Worm (Caenorhabditis elegans) whole organism, young adult: ENCODE measurements around the gene rpl-29.

Experiments used
- D2030.7 ChIP-seq: fragments of 200-800 bp; sonication (Bioruptor generic); IDR thresholded peaks from 2 replicates; pipeline ENCODE4 v1.3.6; 2022; ENCODE audit warnings: missing genetic modification reagents, missing genetic modification characterization, missing compliant biosample characterization
- F10E7.11 ChIP-seq: sonication (generic microtip); optimal IDR thresholded peaks from 2 replicates; lab custom pipeline; 2017; ENCODE audit warnings: mild to moderate bottlenecking, missing genetic modification characterization, moderate library complexity, missing compliant biosample characterization
- F22D6.2 ChIP-seq: sonication (generic microtip); optimal IDR thresholded peaks from 2 replicates; lab custom pipeline; 2016; ENCODE audit warnings: mild to moderate bottlenecking, missing genetic modification characterization, missing compliant biosample characterization
- F23B12.7 ChIP-seq: sonication (generic microtip); optimal IDR thresholded peaks from 2 replicates; lab custom pipeline; 2017; ENCODE audit warnings: missing genetic modification characterization, mild to moderate bottlenecking, missing compliant biosample characterization, antibody characterized with exemption, moderate library complexity; ENCODE audit not compliant: insufficient read depth
- F37B4.10 ChIP-seq: fragments of 200-800 bp; sonication (Bioruptor generic); IDR thresholded peaks from 2 replicates; pipeline ENCODE4 v1.3.6; 2022; ENCODE audit warnings: missing genetic modification characterization, missing compliant biosample characterization
- F49E8.2 ChIP-seq: sonication (generic microtip); optimal IDR thresholded peaks from 3 replicates; lab custom pipeline; 2017; ENCODE audit warnings: missing genetic modification characterization, mild to moderate bottlenecking, missing compliant biosample characterization, antibody characterized with exemption, moderate library complexity; ENCODE audit not compliant: insufficient read depth
- F57A8.1 ChIP-seq: fragments of 200-800 bp; sonication (Bioruptor generic); optimal IDR thresholded peaks from 2 replicates; lab custom pipeline; 2018; ENCODE audit warnings: mild to moderate bottlenecking, missing genetic modification characterization, moderate library complexity, missing compliant biosample characterization
- F57C9.4 ChIP-seq: sonication (generic microtip); optimal IDR thresholded peaks from 2 replicates; lab custom pipeline; 2017; ENCODE audit warnings: mild to moderate bottlenecking, missing genetic modification characterization, missing compliant biosample characterization
- T07F8.4 ChIP-seq: sonication (generic microtip); optimal IDR thresholded peaks from 2 replicates; lab custom pipeline; 2016; ENCODE audit warnings: mild to moderate bottlenecking, missing genetic modification characterization, moderate library complexity, missing compliant biosample characterization
- T26A5.8 ChIP-seq: sonication (generic microtip); optimal IDR thresholded peaks from 2 replicates; lab custom pipeline; 2016; ENCODE audit warnings: missing genetic modification characterization, missing compliant biosample characterization
- Y67H2A.10 ChIP-seq: fragments of 200-800 bp; sonication (Bioruptor generic); conservative IDR thresholded peaks from 2 replicates; pipeline ENCODE4 v1.3.6; 2022; ENCODE audit warnings: missing genetic modification reagents, missing genetic modification characterization, missing compliant biosample characterization
- Y79H2A.3 ChIP-seq: fragments of 200-800 bp; sonication (Bioruptor generic); conservative IDR thresholded peaks from 2 replicates; pipeline ENCODE4 v1.3.6; 2022; ENCODE audit warnings: missing genetic modification reagents, missing genetic modification characterization, missing compliant biosample characterization
- ZK185.1 ChIP-seq: sonication (generic microtip); optimal IDR thresholded peaks from 2 replicates; lab custom pipeline; 2016; ENCODE audit warnings: mild to moderate bottlenecking, missing genetic modification characterization, missing compliant biosample characterization; ENCODE audit not compliant: poor library complexity, severe bottlenecking
- athp-1 ChIP-seq: sonication (generic microtip); optimal IDR thresholded peaks from 2 replicates; lab custom pipeline; 2017; ENCODE audit warnings: mild to moderate bottlenecking, missing genetic modification characterization, missing compliant biosample characterization
- attf-3 ChIP-seq: fragments of 200-800 bp; sonication (Bioruptor generic); conservative IDR thresholded peaks from 2 replicates; pipeline ENCODE4 v1.3.6; 2022; ENCODE audit warnings: missing genetic modification reagents, missing genetic modification characterization, missing compliant biosample characterization
- ccch-3 ChIP-seq: fragments of 200-800 bp; sonication (Bioruptor generic); optimal IDR thresholded peaks from 2 replicates; lab custom pipeline; 2018; ENCODE audit warnings: mild to moderate bottlenecking, missing genetic modification characterization, missing compliant biosample characterization
- ceh-40 ChIP-seq: fragments of 200-800 bp; sonication (Bioruptor generic); IDR thresholded peaks from 2 replicates; pipeline ENCODE4 v1.3.6; 2022; ENCODE audit warnings: missing genetic modification characterization, missing compliant biosample characterization
- ceh-91 ChIP-seq: fragments of 200-800 bp; sonication (Bioruptor generic); IDR thresholded peaks from 2 replicates; pipeline ENCODE4 v1.3.6; 2022; ENCODE audit warnings: missing genetic modification reagents, missing genetic modification characterization, missing compliant biosample characterization
- dpl-1 ChIP-seq: fragments of 150-350 bp; optimal IDR thresholded peaks from 2 replicates; lab custom pipeline; 2014; ENCODE audit warnings: missing biosample characterization, missing genetic modification reagents, missing genetic modification characterization
- efl-1 ChIP-seq: fragments of 150-350 bp; optimal IDR thresholded peaks from 2 replicates; lab custom pipeline; 2014; ENCODE audit warnings: missing biosample characterization, missing genetic modification reagents, missing genetic modification characterization
- egl-18 ChIP-seq: fragments of 200-800 bp; sonication (Bioruptor generic); IDR thresholded peaks from 2 replicates; pipeline ENCODE4 v1.3.6; 2022; ENCODE audit warnings: missing genetic modification reagents, missing genetic modification characterization, missing compliant biosample characterization
- ekl-4 ChIP-seq: fragments of 200-800 bp; sonication (Bioruptor generic); IDR thresholded peaks from 2 replicates; pipeline ENCODE4 v1.3.6; 2022; ENCODE audit warnings: missing genetic modification reagents, missing genetic modification characterization, missing compliant biosample characterization
- fkh-3 ChIP-seq: sonication (generic microtip); optimal IDR thresholded peaks from 2 replicates; lab custom pipeline; 2016; ENCODE audit warnings: mild to moderate bottlenecking, missing genetic modification characterization, missing compliant biosample characterization
- gei-17 ChIP-seq: fragments of 200-800 bp; sonication (Bioruptor generic); optimal IDR thresholded peaks from 2 replicates; lab custom pipeline; 2018; ENCODE audit warnings: mild to moderate bottlenecking, missing genetic modification characterization, missing compliant biosample characterization
- him-1 ChIP-seq: sonication (generic microtip); optimal IDR thresholded peaks from 2 replicates; lab custom pipeline; 2016; ENCODE audit warnings: missing genotype, missing genetic modification reagents, missing genetic modification characterization, missing compliant biosample characterization
- hlh-12 ChIP-seq: sonication (generic microtip); optimal IDR thresholded peaks from 2 replicates; lab custom pipeline; 2016; ENCODE audit warnings: missing genetic modification characterization, missing compliant biosample characterization
- hmg-1.2 ChIP-seq: fragments of 200-800 bp; sonication (Bioruptor generic); IDR thresholded peaks from 2 replicates; pipeline ENCODE4 v1.3.6; 2022; ENCODE audit warnings: missing genetic modification reagents, missing genetic modification characterization, missing compliant biosample characterization
- hrde-1 ChIP-seq: sonication (generic microtip); optimal IDR thresholded peaks from 2 replicates; lab custom pipeline; 2016; ENCODE audit warnings: missing genetic modification characterization, mild to moderate bottlenecking, missing compliant biosample characterization, moderate library complexity, missing genotype, missing genetic modification reagents, borderline replicate concordance
- let-526 ChIP-seq: fragments of 200-800 bp; sonication (Bioruptor generic); IDR thresholded peaks from 2 replicates; pipeline ENCODE4 v1.3.6; 2022; ENCODE audit warnings: missing genetic modification reagents, missing genetic modification characterization, missing compliant biosample characterization
- lir-1 ChIP-seq: fragments of 200-800 bp; sonication (Bioruptor generic); conservative IDR thresholded peaks from 2 replicates; pipeline ENCODE4 v1.3.6; 2022; ENCODE audit warnings: missing genetic modification reagents, missing genetic modification characterization, missing compliant biosample characterization
- lsl-1 ChIP-seq: fragments of 200-800 bp; sonication (Bioruptor generic); optimal IDR thresholded peaks from 2 replicates; lab custom pipeline; 2018; ENCODE audit warnings: mild to moderate bottlenecking, missing genetic modification characterization, moderate library complexity, missing compliant biosample characterization
- madf-10 ChIP-seq: sonication (generic microtip); optimal IDR thresholded peaks from 2 replicates; lab custom pipeline; 2016; ENCODE audit warnings: mild to moderate bottlenecking, missing genetic modification characterization, missing compliant biosample characterization
- madf-6 ChIP-seq: fragments of 200-800 bp; sonication (Bioruptor generic); IDR thresholded peaks from 2 replicates; pipeline ENCODE4 v1.3.6; 2022; ENCODE audit warnings: missing genetic modification reagents, missing genetic modification characterization, missing compliant biosample characterization
- mes-4 ChIP-seq: sonication (generic microtip); optimal IDR thresholded peaks from 2 replicates; lab custom pipeline; 2016; ENCODE audit warnings: missing genotype, missing genetic modification characterization, missing compliant biosample characterization
- nfya-2 ChIP-seq: fragments of 200-800 bp; sonication (Bioruptor generic); IDR thresholded peaks from 2 replicates; pipeline ENCODE4 v1.3.6; 2022; ENCODE audit warnings: missing genetic modification reagents, missing genetic modification characterization, missing compliant biosample characterization
- nhr-27 ChIP-seq: fragments of 200-800 bp; sonication (Bioruptor generic); optimal IDR thresholded peaks from 2 replicates; lab custom pipeline; 2018; ENCODE audit warnings: mild to moderate bottlenecking, missing genetic modification characterization, moderate library complexity, missing compliant biosample characterization
- nhr-80 ChIP-seq: sonication (generic microtip); optimal IDR thresholded peaks from 2 replicates; lab custom pipeline; 2016; ENCODE audit warnings: missing genetic modification characterization, missing compliant biosample characterization
- nhr-90 ChIP-seq: sonication (generic microtip); optimal IDR thresholded peaks from 2 replicates; lab custom pipeline; 2016; ENCODE audit warnings: missing genotype, mild to moderate bottlenecking, missing genetic modification characterization, missing compliant biosample characterization
- sdz-38 ChIP-seq: sonication (generic microtip); optimal IDR thresholded peaks from 2 replicates; lab custom pipeline; 2016; ENCODE audit warnings: missing genotype, missing genetic modification characterization, missing compliant biosample characterization
- snpc-1.1 ChIP-seq: sonication (generic microtip); optimal IDR thresholded peaks from 2 replicates; lab custom pipeline; 2017; ENCODE audit warnings: missing genetic modification characterization, mild to moderate bottlenecking, missing compliant biosample characterization, antibody characterized with exemption, moderate library complexity, missing genotype, missing genetic modification reagents; ENCODE audit not compliant: insufficient read depth
- somi-1 ChIP-seq: fragments of 200-800 bp; sonication (Bioruptor generic); optimal IDR thresholded peaks from 2 replicates; lab custom pipeline; 2018; ENCODE audit warnings: mild to moderate bottlenecking, missing genetic modification characterization, missing compliant biosample characterization
- sptf-2 ChIP-seq: fragments of 200-800 bp; sonication (Bioruptor generic); optimal IDR thresholded peaks from 2 replicates; lab custom pipeline; 2018; ENCODE audit warnings: mild to moderate bottlenecking, missing genetic modification characterization, missing compliant biosample characterization
- xnd-1 ChIP-seq: sonication (generic microtip); optimal IDR thresholded peaks from 2 replicates; lab custom pipeline; 2016; ENCODE audit warnings: missing genotype, missing genetic modification reagents, missing genetic modification characterization, missing compliant biosample characterization
- ztf-18 ChIP-seq: sonication (generic microtip); optimal IDR thresholded peaks from 2 replicates; lab custom pipeline; 2016; ENCODE audit warnings: missing genotype, mild to moderate bottlenecking, missing genetic modification characterization, missing compliant biosample characterization
- ztf-28 ChIP-seq: fragments of 200-800 bp; sonication (Bioruptor generic); IDR thresholded peaks from 2 replicates; pipeline ENCODE4 v1.3.6; 2022; ENCODE audit warnings: missing genetic modification reagents, missing genetic modification characterization, missing compliant biosample characterization

rpl-29 gene

ce11 chrIV:13881754-13882275 lies at the start of gene rpl-29 (continued):
- TF ChIP-seq madf-10 (tag; lab: Kevin White, UChicago) (peak; percentile 94), somi-1 (GFP tag; lab: Kevin White, UChicago) (no peak), Y79H2A.3 (GFP tag; lab: Robert Waterston, UW) (no peak), snpc-1.1 (peak; percentile 67), lsl-1 (GFP tag; lab: Kevin White, UChicago) (peak; percentile 98), ccch-3 (GFP tag; lab: Kevin White, UChicago) (no peak), lir-1 (GFP tag; lab: Robert Waterston, UW) (peak; percentile 48; the same call in 1 of the 2 replicates), efl-1 (peak; percentile 63), gei-17 (peak; percentile 19), Y67H2A.10 (GFP tag; lab: Robert Waterston, UW) (no peak), F22D6.2 (no peak), fkh-3 (tag; lab: Kevin White, UChicago) (no peak), ztf-28 (GFP tag; lab: Robert Waterston, UW) (no peak), hrde-1 (tag; lab: Kevin White, UChicago) (no peak), madf-6 (peak; percentile 94), F23B12.7 (tag; lab: Kevin White, UChicago) (peak; percentile 77), nfya-2 (GFP tag; lab: Robert Waterston, UW) (no peak), sdz-38 (tag; lab: Kevin White, UChicago) (no peak), him-1 (peak; percentile 17), let-526 (GFP tag; lab: Robert Waterston, UW) (no peak), hlh-12 (tag; lab: Kevin White, UChicago) (no peak), xnd-1 (tag; lab: Kevin White, UChicago) (peak; percentile 79), D2030.7 (GFP tag; lab: Robert Waterston, UW) (peak; percentile 83), mes-4 (no peak), athp-1 (tag; lab: Kevin White, UChicago) (peak; percentile 43), dpl-1 (peak; percentile 39), F49E8.2 (tag; lab: Kevin White, UChicago) (peak; percentile 80), ZK185.1 (tag; lab: Kevin White, UChicago) (peak; percentile 88), attf-3 (GFP tag; lab: Robert Waterston, UW) (peak; percentile 64), ekl-4 (GFP tag; lab: Robert Waterston, UW) (peak; percentile 72), egl-18 (GFP tag; lab: Robert Waterston, UW) (no peak)
- TF ChIP-seq, all 124 proteins: peak for 55

- no peak for TF ChIP-seq nhr-80 (tag; lab: Kevin White, UChicago)
- TF ChIP-seq attf-3 (GFP tag; lab: Robert Waterston, UW), result no peak
- TF ChIP-seq sptf-2, result no peak
- TF ChIP-seq hmg-1.2 (GFP tag; lab: Robert Waterston, UW), result no peak
- no peak for TF ChIP-seq ceh-91 (GFP tag; lab: Robert Waterston, UW)
- no peak for TF ChIP-seq T26A5.8 (tag; lab: Kevin White, UChicago)
- TF ChIP-seq T07F8.4 (tag; lab: Kevin White, UChicago), result no peak
- no peak for TF ChIP-seq nhr-90 (tag; lab: Kevin White, UChicago)
- no peak for TF ChIP-seq F57A8.1
- TF ChIP-seq F37B4.10 (GFP tag; lab: Robert Waterston, UW), result no peak
- TF ChIP-seq ztf-18 (tag; lab: Kevin White, UChicago), result no peak
- TF ChIP-seq F10E7.11, result no peak
- no peak for TF ChIP-seq ceh-40 (GFP tag; lab: Robert Waterston, UW)
- TF ChIP-seq gei-17, result no peak
- no peak for TF ChIP-seq nhr-27 (tag; lab: Kevin White, UChicago)
- no peak for TF ChIP-seq F57C9.4 (tag; lab: Kevin White, UChicago)
- no peak for TF ChIP-seq lsl-1 (GFP tag; lab: Kevin White, UChicago)
- TF ChIP-seq, all 124 proteins: peak for 0
Measured at ce11 chrIV:13834394-13835129, 47.5 kb upstream of the rpl-29 start.
